Worm (Caenorhabditis elegans): ENCODE data around the gene spcs-3.

The spcs-3 gene

ce11 chrIII:8044717-8045116 is at the start of gene spcs-3:
Gene spcs-3, plus strand, starts transcription at chrIII:8045017.
- TF ChIP-seq lin-13 (tag; optimal IDR thresholded peaks at IDR 0.05) (no peak), unc-62 (GFP tag; optimal IDR thresholded peaks at IDR 0.05) (no peak), nhr-76 (tag; optimal IDR thresholded peaks at IDR 0.05) (no peak), ham-2 (GFP tag; optimal IDR thresholded peaks at IDR 0.05) (no peak)

ce11 chrIII:7996353-7996752 is 48.5 kb upstream of the spcs-3 start, which contains the start of gene npr-17:
Gene npr-17, minus strand, starts transcription at chrIII:7996453.
- TF ChIP-seq M03D4.4 (tag; optimal IDR thresholded peaks at IDR 0.05) (no peak), unc-62 (GFP tag; optimal IDR thresholded peaks at IDR 0.05) (no peak), nhr-237 (tag; optimal IDR thresholded peaks at IDR 0.05) (no peak), ces-1 (GFP tag; optimal IDR thresholded peaks at IDR 0.05) (no peak), mab-5 (tag; optimal IDR thresholded peaks at IDR 0.05) (no peak)

ce11 chrIII:7997447-7998046 is 47.3 kb upstream of the spcs-3 start:
- no peak for TF ChIP-seq mls-2 (tag; optimal IDR thresholded peaks at IDR 0.05)
- no peak for TF ChIP-seq pha-4 (tag; optimal IDR thresholded peaks at IDR 0.05)
- no peak for TF ChIP-seq hlh-1 (tag; optimal IDR thresholded peaks at IDR 0.05)
- no peak for TF ChIP-seq unc-62 (GFP tag; optimal IDR thresholded peaks at IDR 0.05)
- no peak for TF ChIP-seq nhr-76 (tag; optimal IDR thresholded peaks at IDR 0.05)
- no peak for TF ChIP-seq nhr-237 (tag; optimal IDR thresholded peaks at IDR 0.05)
- TF ChIP-seq drap-1 (GFP tag; optimal IDR thresholded peaks at IDR 0.05): no peak
- TF ChIP-seq nhr-28 (tag; optimal IDR thresholded peaks at IDR 0.05): no peak
- no peak for TF ChIP-seq ztf-11 (tag; optimal IDR thresholded peaks at IDR 0.05)
- TF ChIP-seq nhr-2 (tag; optimal IDR thresholded peaks at IDR 0.05): no peak
- TF ChIP-seq ham-2 (GFP tag; optimal IDR thresholded peaks at IDR 0.05): no peak
- TF ChIP-seq sptf-1 (tag; optimal IDR thresholded peaks at IDR 0.05): no peak
- TF ChIP-seq mep-1 (tag; optimal IDR thresholded peaks at IDR 0.05): no peak
- no peak for TF ChIP-seq zip-8 (tag; optimal IDR thresholded peaks at IDR 0.05)
- no peak for TF ChIP-seq ces-1 (GFP tag; optimal IDR thresholded peaks at IDR 0.05)

- TF ChIP-seq snpc-4 (tag; optimal IDR thresholded peaks at IDR 0.05) (no peak), elt-1 (tag; optimal IDR thresholded peaks at IDR 0.05; ENCODE audit: borderline replicate concordance, insufficient read depth) (no peak), ceh-39 (tag; optimal IDR thresholded peaks at IDR 0.05) (no peak), nhr-28 (tag; optimal IDR thresholded peaks at IDR 0.05) (no peak), lsy-2 (tag; optimal IDR thresholded peaks at IDR 0.05) (no peak), nhr-2 (tag; optimal IDR thresholded peaks at IDR 0.05) (no peak), nhr-12 (tag; optimal IDR thresholded peaks at IDR 0.05) (no peak), ceh-43 (GFP tag; optimal IDR thresholded peaks at IDR 0.05) (no peak), nhr-76 (tag; optimal IDR thresholded peaks at IDR 0.05) (no peak), sptf-1 (tag; optimal IDR thresholded peaks at IDR 0.05) (no peak), drap-1 (GFP tag; optimal IDR thresholded peaks at IDR 0.05) (no peak), ces-1 (GFP tag; optimal IDR thresholded peaks at IDR 0.05) (no peak), bed-3 (GFP tag; optimal IDR thresholded peaks at IDR 0.05) (no peak), mls-2 (tag; optimal IDR thresholded peaks at IDR 0.05) (no peak), M03D4.4 (tag; optimal IDR thresholded peaks at IDR 0.05) (no peak)
Measured at ce11 chrIII:8001557-8001956, 43.3 kb upstream of the spcs-3 start.

ce11 chrIII:8004091-8004490 is 40.7 kb upstream of the spcs-3 start, which contains the start of gene C06G4.6:
Gene C06G4.6, plus strand, starts transcription at chrIII:8004391.
- TF ChIP-seq tbx-8 (GFP tag; optimal IDR thresholded peaks at IDR 0.05) (no peak), elt-3 (tag; optimal IDR thresholded peaks at IDR 0.05) (no peak), cnd-1 (tag; optimal IDR thresholded peaks at IDR 0.05) (no peak), lsy-2 (tag; optimal IDR thresholded peaks at IDR 0.05) (no peak)

- TF ChIP-seq mep-1 (tag; optimal IDR thresholded peaks at IDR 0.05): peak; percentile 25
- TF ChIP-seq lsy-2 (tag; optimal IDR thresholded peaks at IDR 0.05): peak; percentile 35
- no peak for TF ChIP-seq flh-1 (GFP tag; optimal IDR thresholded peaks at IDR 0.05)
Measured at ce11 chrIII:8009769-8010168, 35.0 kb upstream of the spcs-3 start, which contains the start of gene cit-1.1. Gene cit-1.1, minus strand, starts transcription at chrIII:8009821.

All from whole organism, mixed stage, embryonic.